Worm (Caenorhabditis elegans) whole organism, midembryonic: Measurements from ENCODE around the gene F01F1.11.

Source experiments
- flt-1 ChIP-seq: fragments of 200-800 bp; sonication (Bioruptor generic); IDR thresholded peaks from 2 replicates; pipeline ENCODE4 v1.3.6; 2022; ENCODE audit warnings: missing genetic modification characterization, missing compliant biosample characterization
- klf-2 ChIP-seq: fragments of 200-800 bp; sonication (Bioruptor generic); conservative IDR thresholded peaks from 2 replicates; pipeline ENCODE4 v1.3.6; 2022; ENCODE audit warnings: missing genetic modification reagents, missing genetic modification characterization, missing compliant biosample characterization
- ref-1 ChIP-seq: fragments of 200-800 bp; sonication (Bioruptor generic); conservative IDR thresholded peaks from 2 replicates; pipeline ENCODE4 v1.3.6; 2022; ENCODE audit warnings: missing genetic modification reagents, missing genetic modification characterization, missing compliant biosample characterization
- tab-1 ChIP-seq: fragments of 200-800 bp; sonication (Bioruptor generic); IDR thresholded peaks from 2 replicates; pipeline ENCODE4 v1.3.6; 2022; ENCODE audit warnings: missing genetic modification characterization, missing compliant biosample characterization

- no peak for TF ChIP-seq klf-2
- no peak for TF ChIP-seq ref-1 (GFP tag; lab: Robert Waterston, UW)
- TF ChIP-seq flt-1 (GFP tag; lab: Robert Waterston, UW): no peak
- no peak for TF ChIP-seq tab-1 (GFP tag; lab: Robert Waterston, UW)
These were observed 7.9 kb downstream of the F01F1.11 start, which contains the start of gene dnpp-1 for ce11 chrIII:5863774-5864173.
